Fruit fly (Drosophila melanogaster) whole organism, prepupa: Measurements from ENCODE around the gene Proc-R.

ENCODE experiments used
- CG10631 ChIP-seq: fragments of 200-800 bp; sonication (Bioruptor generic); optimal IDR thresholded peaks from 2 replicates; lab custom pipeline; 2016; ENCODE audit warnings: missing biosample characterization, missing genetic modification characterization
- CG10669 ChIP-seq: fragments of 200-800 bp; sonication (Bioruptor generic); optimal IDR thresholded peaks from 3 replicates; lab custom pipeline; 2018; ENCODE audit warnings: missing biosample characterization, mild to moderate bottlenecking, missing genetic modification characterization, moderate library complexity
- CG11762 ChIP-seq: fragments of 200-800 bp; sonication (Bioruptor generic); optimal IDR thresholded peaks from 3 replicates; lab custom pipeline; 2016; ENCODE audit warnings: missing biosample characterization, missing genetic modification characterization; ENCODE audit not compliant: insufficient read depth
- CG16779 ChIP-seq: fragments of 200-800 bp; sonication (Bioruptor generic); optimal IDR thresholded peaks from 3 replicates; lab custom pipeline; 2017; ENCODE audit warnings: missing biosample characterization, mild to moderate bottlenecking, missing genetic modification characterization
- CG3032 ChIP-seq: fragments of 200-800 bp; optimal IDR thresholded peaks from 2 replicates; lab custom pipeline; 2019; ENCODE audit warnings: missing biosample characterization, mild to moderate bottlenecking, missing genetic modification characterization, moderate library complexity
- CG31627 ChIP-seq: fragments of 200-800 bp; sonication (Bioruptor generic); optimal IDR thresholded peaks from 3 replicates; lab custom pipeline; 2016; ENCODE audit warnings: missing biosample characterization, missing genetic modification characterization
- CG32006 ChIP-seq: fragments of 200-800 bp; sonication (Bioruptor generic); optimal IDR thresholded peaks from 3 replicates; lab custom pipeline; 2017; ENCODE audit warnings: missing biosample characterization, mild to moderate bottlenecking, missing genetic modification characterization
- CG3919 ChIP-seq: fragments of 200-800 bp; sonication (Bioruptor generic); optimal IDR thresholded peaks from 3 replicates; lab custom pipeline; 2016; ENCODE audit warnings: missing biosample characterization, missing genetic modification characterization
- CG6163 ChIP-seq: fragments of 200-800 bp; sonication (Bioruptor generic); IDR thresholded peaks from 3 replicates; pipeline ENCODE4 v1.3.6; 2022; ENCODE audit warnings: missing biosample characterization, missing genetic modification characterization
- CG6276 ChIP-seq: fragments of 200-800 bp; sonication (Bioruptor generic); optimal IDR thresholded peaks from 2 replicates; lab custom pipeline; 2017; ENCODE audit warnings: missing biosample characterization, mild to moderate bottlenecking, missing genetic modification characterization
- CG6792 ChIP-seq: fragments of 200-800 bp; sonication (Bioruptor generic); optimal IDR thresholded peaks from 3 replicates; lab custom pipeline; 2016; ENCODE audit warnings: missing biosample characterization, missing genetic modification characterization
- CG6854 ChIP-seq: fragments of 200-800 bp; sonication (Bioruptor generic); optimal IDR thresholded peaks from 2 replicates; lab custom pipeline; 2017; ENCODE audit warnings: missing biosample characterization, mild to moderate bottlenecking, missing genetic modification characterization
- CG8119 ChIP-seq: fragments of 200-800 bp; sonication (Bioruptor generic); IDR thresholded peaks from 3 replicates; pipeline ENCODE4 v1.3.6; 2022; ENCODE audit warnings: missing biosample characterization, missing genetic modification characterization
- CG8319 ChIP-seq: fragments of 200-800 bp; sonication (Bioruptor generic); optimal IDR thresholded peaks from 3 replicates; lab custom pipeline; 2016; ENCODE audit warnings: missing biosample characterization, missing genetic modification characterization
- CG9139 ChIP-seq: fragments of 200-800 bp; sonication (Bioruptor generic); optimal IDR thresholded peaks from 3 replicates; lab custom pipeline; 2017; ENCODE audit warnings: missing biosample characterization, mild to moderate bottlenecking, missing genetic modification characterization
- Eip75B ChIP-seq: fragments of 200-800 bp; sonication (Bioruptor generic); optimal IDR thresholded peaks from 3 replicates; lab custom pipeline; 2016; ENCODE audit warnings: missing biosample characterization, missing genetic modification characterization
- Eip78C ChIP-seq: fragments of 200-800 bp; sonication (Bioruptor generic); peaks from one replicate; lab custom pipeline; 2016; ENCODE audit warnings: missing biosample characterization, missing genetic modification characterization
- Eip93F ChIP-seq: fragments of 200-800 bp; sonication (Bioruptor generic); optimal IDR thresholded peaks from 2 replicates; lab custom pipeline; 2016; ENCODE audit warnings: missing biosample characterization, mild to moderate bottlenecking, missing genetic modification characterization
- Ets96B ChIP-seq: fragments of 200-800 bp; optimal IDR thresholded peaks from 2 replicates; lab custom pipeline; 2019; ENCODE audit warnings: missing biosample characterization, mild to moderate bottlenecking, missing genetic modification characterization, moderate library complexity
- Hr39 ChIP-seq: fragments of 200-800 bp; sonication (Bioruptor generic); optimal IDR thresholded peaks from 2 replicates; lab custom pipeline; 2016; ENCODE audit warnings: missing biosample characterization, missing genetic modification characterization
- Hr4 ChIP-seq: fragments of 200-800 bp; sonication (Bioruptor generic); optimal IDR thresholded peaks from 3 replicates; lab custom pipeline; 2016; ENCODE audit warnings: missing biosample characterization, missing genetic modification characterization
- Lpt ChIP-seq: fragments of 200-800 bp; sonication (Bioruptor generic); optimal IDR thresholded peaks from 3 replicates; lab custom pipeline; 2016; ENCODE audit warnings: missing biosample characterization, missing genetic modification characterization
- Met ChIP-seq: fragments of 200-800 bp; sonication (Bioruptor generic); optimal IDR thresholded peaks from 3 replicates; lab custom pipeline; 2016; ENCODE audit warnings: missing biosample characterization, missing genetic modification characterization
- Smox ChIP-seq: fragments of 200-800 bp; sonication (Bioruptor generic); optimal IDR thresholded peaks from 3 replicates; lab custom pipeline; 2016; ENCODE audit warnings: missing biosample characterization, missing genetic modification characterization
- Sox14 ChIP-seq: fragments of 200-800 bp; sonication (Bioruptor generic); optimal IDR thresholded peaks from 3 replicates; lab custom pipeline; 2016; ENCODE audit warnings: missing biosample characterization, missing genetic modification characterization
- Sox15 ChIP-seq: fragments of 200-800 bp; sonication (Bioruptor generic); optimal IDR thresholded peaks from 3 replicates; lab custom pipeline; 2016; ENCODE audit warnings: missing biosample characterization, missing genetic modification characterization
- achi ChIP-seq: fragments of 200-800 bp; sonication (Bioruptor generic); optimal IDR thresholded peaks from 3 replicates; lab custom pipeline; 2016; ENCODE audit warnings: missing biosample characterization, missing genetic modification characterization
- dac ChIP-seq: fragments of 200-800 bp; sonication (Bioruptor generic); optimal IDR thresholded peaks from 2 replicates; lab custom pipeline; 2017; ENCODE audit warnings: missing biosample characterization, mild to moderate bottlenecking, missing genetic modification characterization
- dsx ChIP-seq: fragments of 200-800 bp; optimal IDR thresholded peaks from 3 replicates; lab custom pipeline; 2019; ENCODE audit warnings: missing biosample characterization, mild to moderate bottlenecking, missing genetic modification characterization, moderate library complexity; ENCODE audit not compliant: poor library complexity, severe bottlenecking
- eg ChIP-seq: fragments of 200-800 bp; sonication (Bioruptor generic); IDR thresholded peaks from 3 replicates; pipeline ENCODE4 v1.3.6; 2022; ENCODE audit warnings: missing biosample characterization, missing genetic modification characterization
- esn ChIP-seq: fragments of 200-800 bp; sonication (Bioruptor generic); optimal IDR thresholded peaks from 2 replicates; lab custom pipeline; 2016; ENCODE audit warnings: missing biosample characterization, mild to moderate bottlenecking, missing genetic modification characterization, moderate library complexity
- fd85E ChIP-seq: fragments of 200-800 bp; sonication (Bioruptor generic); optimal IDR thresholded peaks from 3 replicates; lab custom pipeline; 2016; ENCODE audit warnings: missing biosample characterization, missing genetic modification characterization
- fkh ChIP-seq: fragments of 200-800 bp; sonication (Bioruptor generic); optimal IDR thresholded peaks from 3 replicates; lab custom pipeline; 2017; ENCODE audit warnings: missing biosample characterization, mild to moderate bottlenecking, missing genetic modification characterization, moderate library complexity
- net ChIP-seq: fragments of 200-800 bp; sonication (Bioruptor generic); optimal IDR thresholded peaks from 3 replicates; lab custom pipeline; 2016; ENCODE audit warnings: missing biosample characterization, missing genetic modification characterization
- salr ChIP-seq, 2 experiments: fragments of 200-800 bp; sonication (Bioruptor generic); optimal IDR thresholded peaks; 3 replicates each; lab custom pipeline; 2016 to 2018; ENCODE audit warnings: missing biosample characterization in 2 of 2, missing genetic modification characterization in 2 of 2, mild to moderate bottlenecking in 1 of 2
- spab ChIP-seq: fragments of 200-800 bp; sonication (Bioruptor generic); optimal IDR thresholded peaks from 2 replicates; lab custom pipeline; 2017; ENCODE audit warnings: missing biosample characterization, mild to moderate bottlenecking, missing genetic modification characterization, missing genetic modification reagents
- ss ChIP-seq, 2 experiments: fragments of 200-800 bp; sonication (Bioruptor generic); optimal IDR thresholded peaks; 2 replicates in 1 of 2; 3 replicates in 1 of 2; lab custom pipeline; 2017 to 2018; ENCODE audit warnings: mild to moderate bottlenecking in 2 of 2, missing biosample characterization in 2 of 2, missing genetic modification characterization in 2 of 2, moderate library complexity in 1 of 2
- topi ChIP-seq: fragments of 200-800 bp; sonication (Bioruptor generic); optimal IDR thresholded peaks from 3 replicates; lab custom pipeline; 2016; ENCODE audit warnings: missing biosample characterization, missing genetic modification characterization
- vri ChIP-seq: fragments of 200-800 bp; sonication (Bioruptor generic); optimal IDR thresholded peaks from 3 replicates; lab custom pipeline; 2016; ENCODE audit warnings: missing biosample characterization, mild to moderate bottlenecking, missing genetic modification characterization

Gene Proc-R

dm6 chrX:4691226-4691625 is 16.5 kb upstream of the Proc-R start (continued):
- peak; percentile 13 for TF ChIP-seq CG6792 (GFP tag; lab: Kevin White, UChicago)
- no peak for TF ChIP-seq Met (GFP tag; lab: Kevin White, UChicago)
- TF ChIP-seq Lpt (GFP tag; lab: Kevin White, UChicago) = peak; percentile 13
- peak; percentile 51; the same call in 1 of the 3 replicates for TF ChIP-seq eg (GFP tag; lab: Robert Waterston, UW)
- no peak for TF ChIP-seq fkh
- TF ChIP-seq dsx (GFP tag; lab: Kevin White, UChicago) = peak; percentile 27
- peak; percentile 74 for TF ChIP-seq CG6163 (GFP tag; lab: Robert Waterston, UW)
- peak; percentile 49 for TF ChIP-seq CG3032 (tag; lab: Kevin White, UChicago)
- no peak for TF ChIP-seq Smox (GFP tag; lab: Kevin White, UChicago)
- peak; percentile 14 for TF ChIP-seq CG6276
- TF ChIP-seq Eip75B (GFP tag; lab: Kevin White, UChicago) = no peak
- TF ChIP-seq CG10631 (GFP tag; lab: Kevin White, UChicago) = peak; percentile 49
- TF ChIP-seq Hr4 = no peak
- TF ChIP-seq Ets96B (tag; lab: Kevin White, UChicago) = peak; percentile 39
- no peak for TF ChIP-seq vri (GFP tag; lab: Kevin White, UChicago)
- TF ChIP-seq Sox15 (GFP tag; lab: Kevin White, UChicago) = no peak
- peak; percentile 18 for TF ChIP-seq CG3919 (GFP tag; lab: Kevin White, UChicago)
- TF ChIP-seq Sox14 (GFP tag; lab: Kevin White, UChicago) = no peak
- TF ChIP-seq CG9139 (GFP tag; lab: Kevin White, UChicago) = no peak
- TF ChIP-seq CG11762 (GFP tag; lab: Kevin White, UChicago) = no peak

- TF ChIP-seq CG6163 (GFP tag; lab: Robert Waterston, UW) (0 out of 3 replicates have a peak, but pooled peaks have one; percentile 10), CG6854 (GFP tag; lab: Kevin White, UChicago) (no peak)
Observed at dm6 chrX:4692963-4693362, 14.8 kb upstream of the Proc-R start.

dm6 chrX:4694104-4694503 is 13.6 kb upstream of the Proc-R start:
- TF ChIP-seq dac (GFP tag; lab: Kevin White, UChicago) (no peak), esn (no peak), CG10669 (GFP tag; lab: Kevin White, UChicago) (no peak), achi (no peak), Lpt (GFP tag; lab: Kevin White, UChicago) (no peak), CG3032 (tag; lab: Kevin White, UChicago) (no peak), Hr39 (GFP tag; lab: Kevin White, UChicago) (no peak), CG6163 (GFP tag; lab: Robert Waterston, UW) (no peak), Met (GFP tag; lab: Kevin White, UChicago) (no peak), CG8319 (no peak), CG6854 (GFP tag; lab: Kevin White, UChicago) (no peak), salr (GFP tag; optimal IDR thresholded peaks at IDR 0.05; lab: Kevin White, UChicago) (no peak)
- TF ChIP-seq, all 60 proteins: peak for 0

dm6 chrX:4699370-4699769 is 8.3 kb upstream of the Proc-R start:
- TF ChIP-seq CG10669 (GFP tag; lab: Kevin White, UChicago) (no peak), spab (GFP tag; lab: Kevin White, UChicago) (no peak), dsx (GFP tag; lab: Kevin White, UChicago) (no peak), CG11762 (GFP tag; lab: Kevin White, UChicago) (no peak), fd85E (GFP tag; lab: Kevin White, UChicago) (no peak), CG8119 (GFP tag; lab: Robert Waterston, UW) (no peak), Eip78C (no peak), Eip93F (no peak), CG6276 (no peak), CG16779 (tag; lab: Kevin White, UChicago) (no peak), net (GFP tag; lab: Kevin White, UChicago) (no peak), CG31627 (GFP tag; lab: Kevin White, UChicago) (no peak), CG8319 (no peak), ss (GFP tag; optimal IDR thresholded peaks at IDR 0.05; lab: Kevin White, UChicago) (no peak), esn (no peak), topi (no peak), CG32006 (GFP tag; lab: Kevin White, UChicago) (no peak), salr (GFP tag; optimal IDR thresholded peaks at IDR 0.05; lab: Kevin White, UChicago) (no peak), vri (GFP tag; lab: Kevin White, UChicago) (no peak), Ets96B (tag; lab: Kevin White, UChicago) (no peak)
